Fruit fly (Drosophila melanogaster): ENCODE measurements around the gene SP555.

DNA sequence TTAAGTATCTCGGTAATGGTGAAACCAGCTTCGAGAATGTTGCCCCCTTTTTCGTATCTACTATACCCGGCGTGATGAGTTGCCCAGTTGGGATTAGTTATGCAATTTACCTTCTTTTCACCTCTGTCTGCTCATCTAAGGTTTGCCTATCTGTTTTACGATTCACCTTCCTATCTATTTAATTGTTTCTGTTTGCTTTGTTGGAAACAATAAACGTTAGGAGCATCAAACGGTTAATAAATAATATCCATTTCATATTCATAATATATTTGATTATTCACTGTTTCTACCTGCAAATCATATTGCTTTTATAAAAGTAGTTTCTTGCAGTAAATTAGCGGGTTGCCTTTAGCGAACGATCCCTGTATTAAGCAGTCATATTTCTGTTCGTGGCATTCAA lies 30.3 kb upstream of the SP555 start:
- no peak for TF ChIP-seq psq (optimal IDR thresholded peaks at IDR 0.05)
- no peak for TF ChIP-seq pan (optimal IDR thresholded peaks at IDR 0.05)
- TF ChIP-seq CG8478 (optimal IDR thresholded peaks at IDR 0.05): no peak
- TF ChIP-seq EcR (GFP tag; optimal IDR thresholded peaks at IDR 0.05): no peak
- TF ChIP-seq Dll (optimal IDR thresholded peaks at IDR 0.05): no peak
- no peak for TF ChIP-seq usp (GFP tag; optimal IDR thresholded peaks at IDR 0.05)

Data from whole organism.